Fruit fly (Drosophila melanogaster): ENCODE data around the gene CG12170.

CG12170 gene

DNA sequence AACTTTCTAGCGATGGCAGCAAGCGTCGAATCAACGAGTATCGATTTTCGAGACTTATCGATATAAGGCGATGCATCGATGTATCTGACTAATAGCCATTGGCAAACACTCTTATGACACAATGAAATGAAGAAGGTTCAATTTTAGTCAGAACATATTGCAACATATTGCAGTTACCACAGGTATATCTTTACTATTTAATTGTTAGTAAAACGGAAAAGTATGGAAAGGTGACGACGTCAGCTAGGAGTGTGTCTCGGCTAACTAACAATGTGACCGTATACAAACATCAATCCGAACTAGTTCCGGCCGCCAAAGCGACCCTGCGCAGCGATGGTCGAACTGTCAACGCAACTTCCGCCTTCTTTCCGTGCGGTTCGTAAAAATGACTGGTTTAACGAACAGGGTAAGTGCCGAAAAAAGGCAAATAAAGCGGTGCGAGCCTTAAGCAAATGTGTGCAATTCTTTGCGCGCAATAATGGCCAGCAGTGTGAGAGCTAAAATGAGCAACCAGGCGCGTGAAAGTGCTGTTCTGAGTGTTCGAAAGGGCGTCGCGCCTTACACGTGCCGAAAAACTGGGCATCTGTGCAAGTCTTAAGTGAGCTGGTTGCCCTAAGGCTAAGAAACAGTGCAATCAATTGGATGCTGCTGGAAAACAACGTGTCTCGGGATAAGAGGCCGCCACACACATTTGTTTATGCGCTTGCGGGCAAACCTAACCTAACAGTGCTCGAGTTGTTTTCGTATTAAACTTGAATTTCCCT is 12.7 kb upstream of the CG12170 start, which contains the start of the genes Dph4, Spec2 and RpL13A (continued):
- peak; percentile 90 for TF ChIP-seq disco-r (GFP tag; optimal IDR thresholded peaks at IDR 0.05)
- peak; percentile 85 for TF ChIP-seq gsb-n (tag; optimal IDR thresholded peaks at IDR 0.05)
- TF ChIP-seq CG16863 (GFP tag; optimal IDR thresholded peaks at IDR 0.05): peak; percentile 86
- TF ChIP-seq H15 (GFP tag; IDR thresholded peaks at IDR 0.05): no peak
- TF ChIP-seq CG10321 (GFP tag; IDR thresholded peaks at IDR 0.05): no peak
- TF ChIP-seq CG14050 (GFP tag; IDR thresholded peaks at IDR 0.05): no peak
- TF ChIP-seq CG6654 (GFP tag; optimal IDR thresholded peaks at IDR 0.05): peak; percentile 74
- no peak for TF ChIP-seq so (GFP tag; IDR thresholded peaks at IDR 0.05)
- no peak for TF ChIP-seq ham (GFP tag; IDR thresholded peaks at IDR 0.05)
- TF ChIP-seq CG6272 (GFP tag; IDR thresholded peaks at IDR 0.05): peak; percentile 49; the same call in 1 of the 2 replicates
- peak; percentile 95 for TF ChIP-seq CG9609 (GFP tag; optimal IDR thresholded peaks at IDR 0.05)
- TF ChIP-seq btn (GFP tag; optimal IDR thresholded peaks at IDR 0.05): peak; percentile 93
- TF ChIP-seq mam (GFP tag; optimal IDR thresholded peaks at IDR 0.05): peak; percentile 84
- TF ChIP-seq CG6683 (GFP tag; optimal IDR thresholded peaks at IDR 0.05): peak; percentile 89
- peak; percentile 83 for TF ChIP-seq CG12299 (tag; optimal IDR thresholded peaks at IDR 0.05)
- peak; percentile 96 for TF ChIP-seq Fer1 (GFP tag; optimal IDR thresholded peaks at IDR 0.05)
- no peak for TF ChIP-seq HLH3B (GFP tag; IDR thresholded peaks at IDR 0.05)
- TF ChIP-seq CG14667 (GFP tag; IDR thresholded peaks at IDR 0.05): no peak
- no peak for TF ChIP-seq CG31441 (GFP tag; IDR thresholded peaks at IDR 0.05)
- peak; percentile 86 for TF ChIP-seq CG30431 (GFP tag; optimal IDR thresholded peaks at IDR 0.05)
- TF ChIP-seq croc (GFP tag; conservative IDR thresholded peaks at IDR 0.05): peak; percentile 54; the same call in 2 of the 3 replicates
- peak; percentile 98 for TF ChIP-seq ash1 (GFP tag; optimal IDR thresholded peaks at IDR 0.05)
- TF ChIP-seq hth (optimal IDR thresholded peaks at IDR 0.05): no peak
- peak; percentile 88 for TF ChIP-seq CG1792 (GFP tag; optimal IDR thresholded peaks at IDR 0.05)
- TF ChIP-seq fd3F (GFP tag; optimal IDR thresholded peaks at IDR 0.05): peak; percentile 77
- TF ChIP-seq Doc2 (GFP tag; IDR thresholded peaks at IDR 0.05): no peak
- TF ChIP-seq CG12071 (GFP tag; optimal IDR thresholded peaks at IDR 0.05): peak; percentile 95
- peak; percentile 50 for TF ChIP-seq CG15696 (tag; optimal IDR thresholded peaks at IDR 0.05)
- TF ChIP-seq CG9876 (GFP tag; optimal IDR thresholded peaks at IDR 0.05): peak; percentile 92
- TF ChIP-seq CG12236 (GFP tag; optimal IDR thresholded peaks at IDR 0.05): peak; percentile 94
- no peak for TF ChIP-seq jigr1 (GFP tag; IDR thresholded peaks at IDR 0.05)
- peak; percentile 77 for TF ChIP-seq CG6254 (GFP tag; optimal IDR thresholded peaks at IDR 0.05)
- peak; percentile 96 for TF ChIP-seq HHEX (GFP tag; optimal IDR thresholded peaks at IDR 0.05)
- peak; percentile 95 for TF ChIP-seq pb (GFP tag; optimal IDR thresholded peaks at IDR 0.05)
- TF ChIP-seq hb (GFP tag; IDR thresholded peaks at IDR 0.05; ENCODE audit: partially characterized antibody): no peak
- TF ChIP-seq Oli (tag; optimal IDR thresholded peaks at IDR 0.05): peak; percentile 64
- TF ChIP-seq CG11456 (GFP tag; IDR thresholded peaks at IDR 0.05): no peak
- no peak for TF ChIP-seq ranshi (GFP tag; IDR thresholded peaks at IDR 0.05)
- no peak for TF ChIP-seq CG11247 (GFP tag; IDR thresholded peaks at IDR 0.05)
- peak; percentile 85 for TF ChIP-seq lbe (GFP tag; optimal IDR thresholded peaks at IDR 0.05)
- TF ChIP-seq gro (GFP tag; optimal IDR thresholded peaks at IDR 0.05): peak; percentile 91

DNA sequence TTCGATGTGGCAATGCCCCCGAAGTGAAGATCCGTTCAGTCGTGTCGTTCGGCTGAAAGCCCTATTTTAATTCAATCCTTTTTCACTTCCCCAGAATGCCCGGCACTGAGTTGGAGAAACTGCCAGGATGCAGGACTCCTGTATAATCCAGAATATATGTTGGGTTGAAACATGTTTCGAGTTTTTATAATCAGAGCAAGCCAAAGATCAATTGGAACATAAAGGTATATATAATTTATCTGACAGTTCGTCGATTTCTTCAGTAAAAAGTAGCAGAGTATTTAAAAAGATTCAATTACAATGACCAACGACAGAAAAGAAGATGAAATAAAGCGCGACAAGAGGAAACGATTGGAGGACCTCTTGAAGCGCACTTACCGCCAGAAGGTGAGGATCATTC is 9.5 kb upstream of the CG12170 start, which contains the start of gene CG31551:
TSS of gene CG31551 (plus strand) at position 301 of the 400 bp plus-strand sequence.
- no peak for TF ChIP-seq pita (GFP tag; optimal IDR thresholded peaks at IDR 0.05)
- TF ChIP-seq Bteb2 (GFP tag; optimal IDR thresholded peaks at IDR 0.05): no peak
- no peak for TF ChIP-seq GATAe (GFP tag; conservative IDR thresholded peaks at IDR 0.05)
- TF ChIP-seq Oli (tag; optimal IDR thresholded peaks at IDR 0.05): no peak
- no peak for TF ChIP-seq Chrac-16 (GFP tag; optimal IDR thresholded peaks at IDR 0.05)
